Worm (Caenorhabditis elegans) whole organism, young adult: Measurements from ENCODE around the gene F20B10.3.

ENCODE experiments used
- B0019.2 ChIP-seq: fragments of 200-800 bp; sonication (Bioruptor generic); conservative IDR thresholded peaks from 2 replicates; pipeline ENCODE4 v1.3.6; 2022; ENCODE audit warnings: missing genetic modification reagents, missing genetic modification characterization, missing compliant biosample characterization
- B0035.1 ChIP-seq: sonication (generic microtip); optimal IDR thresholded peaks from 2 replicates; lab custom pipeline; 2016; ENCODE audit warnings: missing genetic modification characterization, mild to moderate bottlenecking, missing compliant biosample characterization, missing genotype, missing genetic modification reagents
- B0336.3 ChIP-seq: fragments of 200-800 bp; sonication (Bioruptor generic); IDR thresholded peaks from 2 replicates; pipeline ENCODE4 v1.3.6; 2022; ENCODE audit warnings: missing genetic modification characterization, missing compliant biosample characterization
- F39B2.1 ChIP-seq: fragments of 200-800 bp; sonication (Bioruptor generic); IDR thresholded peaks from 2 replicates; pipeline ENCODE4 v1.3.6; 2022; ENCODE audit warnings: missing genetic modification reagents, missing genetic modification characterization, missing compliant biosample characterization
- K11D2.4 ChIP-seq: fragments of 200-800 bp; sonication (Bioruptor generic); IDR thresholded peaks from 2 replicates; pipeline ENCODE4 v1.3.6; 2022; ENCODE audit warnings: missing genetic modification reagents, missing genetic modification characterization, missing compliant biosample characterization
- Y53F4B.3 ChIP-seq: fragments of 200-800 bp; sonication (Bioruptor generic); IDR thresholded peaks from 2 replicates; pipeline ENCODE4 v1.3.6; 2022; ENCODE audit warnings: missing genetic modification reagents, missing genetic modification characterization, missing compliant biosample characterization
- Y53G8AR.9 ChIP-seq: fragments of 200-800 bp; sonication (Bioruptor generic); conservative IDR thresholded peaks from 2 replicates; pipeline ENCODE4 v1.3.6; 2022; ENCODE audit warnings: missing genetic modification reagents, missing genetic modification characterization, missing compliant biosample characterization
- ZK185.1 ChIP-seq: sonication (generic microtip); optimal IDR thresholded peaks from 2 replicates; lab custom pipeline; 2016; ENCODE audit warnings: mild to moderate bottlenecking, missing genetic modification characterization, missing compliant biosample characterization; ENCODE audit not compliant: poor library complexity, severe bottlenecking
- aptf-2 ChIP-seq: fragments of 200-800 bp; sonication (Bioruptor generic); conservative IDR thresholded peaks from 2 replicates; pipeline ENCODE4 v1.3.6; 2022; ENCODE audit warnings: missing genetic modification reagents, missing genetic modification characterization, missing compliant biosample characterization
- atf-7 ChIP-seq: sonication (generic microtip); optimal IDR thresholded peaks from 2 replicates; lab custom pipeline; 2017; ENCODE audit warnings: mild to moderate bottlenecking, missing genetic modification characterization, missing compliant biosample characterization
- athp-1 ChIP-seq: sonication (generic microtip); optimal IDR thresholded peaks from 2 replicates; lab custom pipeline; 2017; ENCODE audit warnings: mild to moderate bottlenecking, missing genetic modification characterization, missing compliant biosample characterization
- attf-3 ChIP-seq: fragments of 200-800 bp; sonication (Bioruptor generic); conservative IDR thresholded peaks from 2 replicates; pipeline ENCODE4 v1.3.6; 2022; ENCODE audit warnings: missing genetic modification reagents, missing genetic modification characterization, missing compliant biosample characterization
- ceh-100 ChIP-seq: fragments of 200-800 bp; sonication (Bioruptor generic); IDR thresholded peaks from 2 replicates; pipeline ENCODE4 v1.3.6; 2022; ENCODE audit warnings: missing genetic modification reagents, missing genetic modification characterization, missing compliant biosample characterization
- dpl-1 ChIP-seq: fragments of 150-350 bp; optimal IDR thresholded peaks from 2 replicates; lab custom pipeline; 2014; ENCODE audit warnings: missing biosample characterization, missing genetic modification reagents, missing genetic modification characterization
- efl-1 ChIP-seq: fragments of 150-350 bp; optimal IDR thresholded peaks from 2 replicates; lab custom pipeline; 2014; ENCODE audit warnings: missing biosample characterization, missing genetic modification reagents, missing genetic modification characterization
- egrh-3 ChIP-seq: fragments of 200-800 bp; sonication (Bioruptor generic); IDR thresholded peaks from 2 replicates; pipeline ENCODE4 v1.3.6; 2022; ENCODE audit warnings: missing genetic modification reagents, missing genetic modification characterization, missing compliant biosample characterization
- ekl-4 ChIP-seq: fragments of 200-800 bp; sonication (Bioruptor generic); IDR thresholded peaks from 2 replicates; pipeline ENCODE4 v1.3.6; 2022; ENCODE audit warnings: missing genetic modification reagents, missing genetic modification characterization, missing compliant biosample characterization
- ets-4 ChIP-seq: fragments of 200-800 bp; sonication (Bioruptor generic); optimal IDR thresholded peaks from 2 replicates; lab custom pipeline; 2018; ENCODE audit warnings: mild to moderate bottlenecking, missing genetic modification characterization, missing compliant biosample characterization
- fkh-3 ChIP-seq: sonication (generic microtip); optimal IDR thresholded peaks from 2 replicates; lab custom pipeline; 2016; ENCODE audit warnings: mild to moderate bottlenecking, missing genetic modification characterization, missing compliant biosample characterization
- gei-17 ChIP-seq: fragments of 200-800 bp; sonication (Bioruptor generic); optimal IDR thresholded peaks from 2 replicates; lab custom pipeline; 2018; ENCODE audit warnings: mild to moderate bottlenecking, missing genetic modification characterization, missing compliant biosample characterization
- hlh-12 ChIP-seq: sonication (generic microtip); optimal IDR thresholded peaks from 2 replicates; lab custom pipeline; 2016; ENCODE audit warnings: missing genetic modification characterization, missing compliant biosample characterization
- hlh-26 ChIP-seq: fragments of 200-800 bp; sonication (Bioruptor generic); conservative IDR thresholded peaks from 2 replicates; pipeline ENCODE4 v1.3.6; 2022; ENCODE audit warnings: missing genetic modification reagents, missing genetic modification characterization, missing compliant biosample characterization
- hrde-1 ChIP-seq: sonication (generic microtip); optimal IDR thresholded peaks from 2 replicates; lab custom pipeline; 2016; ENCODE audit warnings: missing genetic modification characterization, mild to moderate bottlenecking, missing compliant biosample characterization, moderate library complexity, missing genotype, missing genetic modification reagents, borderline replicate concordance
- hsf-1 ChIP-seq: fragments of 200-800 bp; sonication (Bioruptor generic); IDR thresholded peaks from 2 replicates; pipeline ENCODE4 v1.3.6; 2022; ENCODE audit warnings: missing genetic modification reagents, missing genetic modification characterization, missing compliant biosample characterization
- lag-1 ChIP-seq: fragments of 200-800 bp; sonication (Bioruptor generic); IDR thresholded peaks from 2 replicates; pipeline ENCODE4 v1.3.6; 2022; ENCODE audit warnings: missing genetic modification reagents, missing genetic modification characterization, missing compliant biosample characterization
- let-526 ChIP-seq: fragments of 200-800 bp; sonication (Bioruptor generic); IDR thresholded peaks from 2 replicates; pipeline ENCODE4 v1.3.6; 2022; ENCODE audit warnings: missing genetic modification reagents, missing genetic modification characterization, missing compliant biosample characterization
- let-607 ChIP-seq, 2 experiments: fragments of 200-800 bp in 1 of 2; sonication (Bioruptor generic) in 1 of 2; sonication (generic microtip) in 1 of 2; optimal IDR thresholded peaks; 2 replicates each; lab custom pipeline; 2016 to 2018; ENCODE audit warnings: mild to moderate bottlenecking in 2 of 2, missing compliant biosample characterization in 2 of 2, missing genetic modification characterization in 2 of 2, moderate library complexity in 2 of 2, missing genotype in 1 of 2
- lin-40 ChIP-seq: sonication (generic microtip); optimal IDR thresholded peaks from 2 replicates; lab custom pipeline; 2016; ENCODE audit warnings: missing genetic modification characterization, mild to moderate bottlenecking, missing compliant biosample characterization, missing genotype, missing genetic modification reagents
- lin-54 ChIP-seq: fragments of 200-800 bp; sonication (Bioruptor generic); optimal IDR thresholded peaks from 2 replicates; lab custom pipeline; 2018; ENCODE audit warnings: mild to moderate bottlenecking, missing genetic modification characterization, missing compliant biosample characterization
- lsl-1 ChIP-seq: fragments of 200-800 bp; sonication (Bioruptor generic); optimal IDR thresholded peaks from 2 replicates; lab custom pipeline; 2018; ENCODE audit warnings: mild to moderate bottlenecking, missing genetic modification characterization, moderate library complexity, missing compliant biosample characterization
- madf-6 ChIP-seq: fragments of 200-800 bp; sonication (Bioruptor generic); IDR thresholded peaks from 2 replicates; pipeline ENCODE4 v1.3.6; 2022; ENCODE audit warnings: missing genetic modification reagents, missing genetic modification characterization, missing compliant biosample characterization
- nfya-1 ChIP-seq: sonication (generic microtip); optimal IDR thresholded peaks from 2 replicates; lab custom pipeline; 2017; ENCODE audit warnings: antibody characterized with exemption, missing compliant biosample characterization, missing genetic modification characterization, borderline replicate concordance; ENCODE audit not compliant: insufficient read depth
- nfyb-1 ChIP-seq: fragments of 200-800 bp; sonication (Bioruptor generic); IDR thresholded peaks from 2 replicates; pipeline ENCODE4 v1.3.6; 2022; ENCODE audit warnings: missing genetic modification reagents, missing genetic modification characterization, missing compliant biosample characterization
- nhr-120 ChIP-seq: fragments of 200-800 bp; sonication (Bioruptor generic); IDR thresholded peaks from 2 replicates; pipeline ENCODE4 v1.3.6; 2022; ENCODE audit warnings: missing genetic modification characterization, missing compliant biosample characterization
- nhr-179 ChIP-seq: sonication (generic microtip); optimal IDR thresholded peaks from 2 replicates; lab custom pipeline; 2016; ENCODE audit warnings: mild to moderate bottlenecking, missing genetic modification characterization, missing compliant biosample characterization
- pbrm-1 ChIP-seq: fragments of 200-800 bp; sonication (Bioruptor generic); IDR thresholded peaks from 2 replicates; pipeline ENCODE4 v1.3.6; 2022; ENCODE audit warnings: missing genetic modification reagents, missing genetic modification characterization, missing compliant biosample characterization
- pha-4 ChIP-seq: fragments of 150-350 bp; sonication (generic microtip); optimal IDR thresholded peaks from 2 replicates; lab custom pipeline; 2014; ENCODE audit warnings: missing biosample characterization, missing genetic modification reagents, missing genetic modification characterization
- repo-1 ChIP-seq: sonication (generic microtip); optimal IDR thresholded peaks from 2 replicates; lab custom pipeline; 2017; ENCODE audit warnings: mild to moderate bottlenecking, missing genetic modification characterization, missing compliant biosample characterization
- sea-2 ChIP-seq: fragments of 200-800 bp; sonication (Bioruptor generic); IDR thresholded peaks from 2 replicates; pipeline ENCODE4 v1.3.6; 2022; ENCODE audit warnings: missing genetic modification characterization, missing compliant biosample characterization
- snpc-1.1 ChIP-seq: sonication (generic microtip); optimal IDR thresholded peaks from 2 replicates; lab custom pipeline; 2017; ENCODE audit warnings: missing genetic modification characterization, mild to moderate bottlenecking, missing compliant biosample characterization, antibody characterized with exemption, moderate library complexity, missing genotype, missing genetic modification reagents; ENCODE audit not compliant: insufficient read depth
- snpc-1.3 ChIP-seq: sonication (generic microtip); optimal IDR thresholded peaks from 2 replicates; lab custom pipeline; 2017; ENCODE audit warnings: missing genetic modification characterization, mild to moderate bottlenecking, missing compliant biosample characterization, antibody characterized with exemption, moderate library complexity, missing genotype, missing genetic modification reagents; ENCODE audit not compliant: insufficient read depth
- snpc-4 ChIP-seq, 5 experiments: fragments of 150-350 bp in 1 of 5; sonication (generic microtip) in 4 of 5; optimal IDR thresholded peaks; 2 replicates each; lab custom pipeline; 2014 to 2018; ENCODE audit warnings: missing genetic modification characterization in 5 of 5, missing biosample characterization in 3 of 5, antibody characterized with exemption in 2 of 5, mild to moderate bottlenecking in 2 of 5, missing compliant biosample characterization in 2 of 5, missing genotype in 2 of 5, moderate library complexity in 2 of 5, missing genetic modification reagents in 1 of 5
- somi-1 ChIP-seq: fragments of 200-800 bp; sonication (Bioruptor generic); optimal IDR thresholded peaks from 2 replicates; lab custom pipeline; 2018; ENCODE audit warnings: mild to moderate bottlenecking, missing genetic modification characterization, missing compliant biosample characterization
- unc-130 ChIP-seq: sonication (generic microtip); optimal IDR thresholded peaks from 2 replicates; lab custom pipeline; 2016; ENCODE audit warnings: missing genetic modification reagents, missing genetic modification characterization, missing compliant biosample characterization
- xnd-1 ChIP-seq: sonication (generic microtip); optimal IDR thresholded peaks from 2 replicates; lab custom pipeline; 2016; ENCODE audit warnings: missing genotype, missing genetic modification reagents, missing genetic modification characterization, missing compliant biosample characterization
- zfh-2 ChIP-seq: fragments of 200-800 bp; sonication (Bioruptor generic); conservative IDR thresholded peaks from 2 replicates; pipeline ENCODE4 v1.3.6; 2022; ENCODE audit warnings: missing genetic modification reagents, missing genetic modification characterization, missing compliant biosample characterization
- ztf-18 ChIP-seq: sonication (generic microtip); optimal IDR thresholded peaks from 2 replicates; lab custom pipeline; 2016; ENCODE audit warnings: missing genotype, mild to moderate bottlenecking, missing genetic modification characterization, missing compliant biosample characterization
- ztf-6 ChIP-seq: fragments of 200-800 bp; sonication (Bioruptor generic); IDR thresholded peaks from 2 replicates; pipeline ENCODE4 v1.3.6; 2022; ENCODE audit warnings: missing genetic modification reagents, missing genetic modification characterization, missing compliant biosample characterization

F20B10.3 gene

DNA sequence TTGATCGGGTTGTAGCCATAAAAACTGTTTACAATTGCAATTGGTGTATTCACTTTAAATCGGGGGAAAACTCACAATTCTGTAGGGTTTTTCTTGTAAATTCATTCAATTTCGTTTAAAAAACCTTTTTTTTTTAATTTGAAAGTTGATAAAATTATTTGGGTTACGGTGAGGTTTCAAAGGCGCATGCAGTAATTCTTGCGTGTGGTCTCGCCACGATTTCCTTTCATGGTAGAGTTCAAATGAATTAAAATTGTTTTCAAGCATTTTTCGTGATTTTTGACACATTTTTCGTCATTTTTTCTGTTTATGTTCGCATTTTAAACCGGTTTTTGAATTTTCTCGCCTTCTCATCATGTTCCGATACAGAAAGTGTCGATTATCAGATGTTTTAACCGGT lies 26.6 kb downstream of the F20B10.3 start:
- TF ChIP-seq aptf-2 (GFP tag; lab: Robert Waterston, UW) (no peak), snpc-1.3 (tag; lab: Kevin White, UChicago) (peak; percentile 60), lag-1 (GFP tag; lab: Robert Waterston, UW) (no peak), Y53G8AR.9 (GFP tag; lab: Robert Waterston, UW) (no peak), madf-6 (peak; percentile 91), B0336.3 (GFP tag; lab: Robert Waterston, UW) (no peak), B0019.2 (no peak), nhr-120 (GFP tag; lab: Robert Waterston, UW) (no peak), somi-1 (no peak), zfh-2 (GFP tag; lab: Robert Waterston, UW) (no peak), ets-4 (GFP tag; lab: Kevin White, UChicago) (no peak), B0035.1 (tag; lab: Kevin White, UChicago) (no peak), gei-17 (GFP tag; lab: Kevin White, UChicago) (no peak), sea-2 (no peak), lin-40 (no peak), efl-1 (peak; percentile 35), lin-54 (GFP tag; lab: Kevin White, UChicago) (peak; percentile 58), snpc-1.1 (no peak), repo-1 (tag; lab: Kevin White, UChicago) (no peak), ztf-18 (no peak), K11D2.4 (no peak), nfyb-1 (GFP tag; lab: Robert Waterston, UW) (no peak), pbrm-1 (GFP tag; lab: Robert Waterston, UW) (no peak), ekl-4 (GFP tag; lab: Robert Waterston, UW) (no peak), xnd-1 (tag; lab: Kevin White, UChicago) (peak; percentile 89), hlh-12 (tag; lab: Kevin White, UChicago) (no peak), unc-130 (GFP tag; lab: Kevin White, UChicago) (no peak), atf-7 (tag; lab: Kevin White, UChicago) (no peak), fkh-3 (no peak), ceh-100 (GFP tag; lab: Robert Waterston, UW) (no peak), pha-4 (tag; lab: Kevin White, UChicago) (no peak), ztf-6 (GFP tag; lab: Robert Waterston, UW) (no peak), athp-1 (tag; lab: Kevin White, UChicago) (no peak), dpl-1 (GFP tag; lab: Kevin White, UChicago) (peak; percentile 16), nfya-1 (no peak), let-526 (GFP tag; lab: Robert Waterston, UW) (no peak), snpc-4 (GFP tag; optimal IDR thresholded peaks at IDR 0.05; lab: Kevin White, UChicago) (peak; percentile 41), snpc-4 (tag; optimal IDR thresholded peaks at IDR 0.05; lab: Kevin White, UChicago) (peak in 2 of 4 experiments; percentile 39 to 60), F39B2.1 (no peak), hrde-1 (tag; lab: Kevin White, UChicago) (no peak), egrh-3 (GFP tag; lab: Robert Waterston, UW) (no peak), Y53F4B.3 (GFP tag; lab: Robert Waterston, UW) (no peak), attf-3 (GFP tag; lab: Robert Waterston, UW) (peak; percentile 37; the same call in 1 of the 2 replicates), hsf-1 (GFP tag; lab: Robert Waterston, UW) (no peak), lsl-1 (GFP tag; lab: Kevin White, UChicago) (peak; percentile 93), nhr-179 (tag; lab: Kevin White, UChicago) (no peak), let-607 (tag; optimal IDR thresholded peaks at IDR 0.05; lab: Kevin White, UChicago) (no peak), hlh-26 (GFP tag; lab: Robert Waterston, UW) (no peak), ZK185.1 (tag; lab: Kevin White, UChicago) (no peak)
